Worm (Caenorhabditis elegans): ENCODE data around the gene vps-60.

DNA sequence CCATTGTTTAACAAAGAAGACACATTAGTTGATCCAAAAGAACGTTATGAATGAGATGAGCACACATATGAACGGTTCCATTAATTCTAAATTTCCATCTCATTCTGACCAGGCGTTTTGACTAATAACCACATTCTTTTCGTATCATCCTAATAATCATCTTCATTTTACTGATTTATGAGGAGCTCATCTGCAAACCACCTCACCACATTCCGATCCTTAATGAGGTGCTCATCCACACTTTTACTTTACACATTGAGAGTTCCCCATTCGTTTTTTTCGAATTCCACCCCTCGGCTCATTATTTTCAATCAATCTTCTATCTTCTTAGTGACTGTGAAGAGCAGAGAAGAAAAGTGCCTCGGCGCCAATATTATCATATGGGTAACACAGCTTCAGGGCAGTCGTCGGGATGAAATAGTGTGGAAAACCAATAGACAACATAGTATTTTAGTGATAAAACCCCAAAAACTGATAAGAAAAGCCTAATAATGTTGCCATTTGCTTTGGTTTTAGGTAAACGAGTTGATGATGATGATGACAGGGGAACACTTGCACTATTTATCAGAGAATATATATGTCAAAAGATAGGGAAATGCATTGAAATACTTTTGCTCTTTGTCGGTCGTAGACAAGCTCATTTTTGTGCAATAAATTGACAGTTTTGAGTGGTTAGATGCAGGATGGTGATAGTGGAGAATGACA, 45.2 kb upstream of the vps-60 start:
- TF ChIP-seq egl-27 (tag; optimal IDR thresholded peaks at IDR 0.05), result no peak
- peak; percentile 78 for TF ChIP-seq ceh-20 (GFP tag; IDR thresholded peaks at IDR 0.05)
- TF ChIP-seq lin-15B (tag; optimal IDR thresholded peaks at IDR 0.05), result no peak
- no peak for TF ChIP-seq lin-13 (GFP tag; optimal IDR thresholded peaks at IDR 0.05)
- peak; percentile 99 for TF ChIP-seq php-3 (GFP tag; IDR thresholded peaks at IDR 0.05)
- no peak for TF ChIP-seq mxl-2 (GFP tag; conservative IDR thresholded peaks at IDR 0.05)
- peak; percentile 74 for TF ChIP-seq cey-2 (tag; optimal IDR thresholded peaks at IDR 0.05; ENCODE audit: borderline replicate concordance, insufficient read depth)
- no peak for TF ChIP-seq nhr-42 (GFP tag; IDR thresholded peaks at IDR 0.05)
- peak; percentile 99 for TF ChIP-seq pqm-1 (tag; optimal IDR thresholded peaks at IDR 0.05)
- TF ChIP-seq Y48G9A.11 (GFP tag; IDR thresholded peaks at IDR 0.05), result no peak
- TF ChIP-seq nhr-237 (tag; optimal IDR thresholded peaks at IDR 0.05), result no peak
